Fruit fly (Drosophila melanogaster): ENCODE measurements around the gene slmo.
A peak's percentile ranks its signal among the peaks of the same experiment; 100 is the strongest.

The slmo gene

DNA sequence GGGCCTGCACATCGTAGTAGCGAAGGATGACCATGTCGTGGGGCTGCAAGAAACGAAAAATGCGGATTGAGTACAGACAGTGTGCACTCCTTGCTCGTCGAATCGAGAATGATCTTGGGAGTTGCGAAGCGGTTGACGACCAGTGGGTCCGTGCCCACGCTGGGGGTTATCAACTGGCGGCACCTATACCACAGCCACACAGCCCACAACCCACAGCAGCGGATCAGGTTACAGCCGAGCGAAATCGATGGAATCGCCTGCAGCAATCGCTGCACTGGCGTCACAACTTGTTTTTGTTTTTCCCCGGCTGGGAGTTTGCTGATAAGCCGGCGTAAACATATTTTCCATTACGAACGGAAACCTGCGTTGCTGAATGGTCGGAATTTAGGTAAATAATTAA, 3.0 kb downstream of the slmo start:
- TF ChIP-seq Mnt (GFP tag; optimal IDR thresholded peaks at IDR 0.05), result no peak
- no peak for TF ChIP-seq tj (GFP tag; optimal IDR thresholded peaks at IDR 0.05)
- no peak for TF ChIP-seq CG1620 (GFP tag; optimal IDR thresholded peaks at IDR 0.05)
- TF ChIP-seq Crg-1 (GFP tag; optimal IDR thresholded peaks at IDR 0.05), result no peak
- no peak for TF ChIP-seq cnc (optimal IDR thresholded peaks at IDR 0.05)
- TF ChIP-seq Hr96 (GFP tag; optimal IDR thresholded peaks at IDR 0.05), result no peak
- no peak for TF ChIP-seq Clk (GFP tag; optimal IDR thresholded peaks at IDR 0.05)
- no peak for TF ChIP-seq CG11617 (GFP tag; optimal IDR thresholded peaks at IDR 0.05)
- no peak for TF ChIP-seq CG5204 (GFP tag; optimal IDR thresholded peaks at IDR 0.05)

DNA sequence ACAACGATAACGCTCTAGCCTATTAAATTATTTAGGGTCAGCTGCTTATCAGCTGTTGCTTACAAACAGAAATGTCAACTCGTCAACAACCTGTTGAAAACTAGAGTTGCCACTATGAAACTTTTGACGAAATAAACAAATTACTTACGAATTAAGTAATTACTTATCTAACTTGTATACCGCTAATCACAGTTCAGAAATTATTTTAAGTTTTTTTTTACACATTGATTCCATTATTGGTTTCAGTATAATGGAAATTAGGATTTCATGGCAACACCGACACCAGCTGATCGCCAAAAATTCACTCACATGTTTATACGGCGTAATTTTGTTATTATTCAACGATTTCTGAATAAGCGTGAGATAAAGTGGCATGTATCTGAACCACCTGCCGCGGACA, 10.7 kb downstream of the slmo start, which contains the start of the genes CG9117 and CG31643:
Gene CG9117, minus strand, starts transcription at position 73 of the 400 bp plus-strand sequence.
Gene CG31643, plus strand, starts transcription at position 288 of the 400 bp plus-strand sequence.
- TF ChIP-seq ovo (GFP tag; optimal IDR thresholded peaks at IDR 0.05), result peak; percentile 14
- TF ChIP-seq CG33017 (tag; optimal IDR thresholded peaks at IDR 0.05), result peak; percentile 62
- peak; percentile 66 for TF ChIP-seq Crg-1 (GFP tag; optimal IDR thresholded peaks at IDR 0.05)
- TF ChIP-seq CG12768 (GFP tag; optimal IDR thresholded peaks at IDR 0.05), result peak; percentile 66
- peak; percentile 73 for TF ChIP-seq tj (GFP tag; optimal IDR thresholded peaks at IDR 0.05)
- TF ChIP-seq cic (GFP tag; optimal IDR thresholded peaks at IDR 0.05), result peak; percentile 36
- peak; percentile 78 for TF ChIP-seq Mnt (GFP tag; optimal IDR thresholded peaks at IDR 0.05)
- TF ChIP-seq cnc (optimal IDR thresholded peaks at IDR 0.05), result peak in 1 of 2 experiments; percentile 17
- TF ChIP-seq kay (GFP tag; ENCODE audit: borderline replicate concordance), result no peak
- TF ChIP-seq CG1620 (GFP tag; optimal IDR thresholded peaks at IDR 0.05), result no peak
- TF ChIP-seq Clk (GFP tag; optimal IDR thresholded peaks at IDR 0.05), result no peak
- peak; percentile 81 for TF ChIP-seq CG11617 (GFP tag; optimal IDR thresholded peaks at IDR 0.05)
- TF ChIP-seq CG5204 (GFP tag; optimal IDR thresholded peaks at IDR 0.05), result peak; percentile 49
- TF ChIP-seq CG7101 (tag; optimal IDR thresholded peaks at IDR 0.05), result peak; percentile 79
- TF ChIP-seq bab1 (GFP tag; optimal IDR thresholded peaks at IDR 0.05), result peak; percentile 90
- peak; percentile 40 for TF ChIP-seq CG7045 (GFP tag; optimal IDR thresholded peaks at IDR 0.05)
- TF ChIP-seq CG14711 (tag; optimal IDR thresholded peaks at IDR 0.05), result peak; percentile 100
- no peak for TF ChIP-seq toe (GFP tag; optimal IDR thresholded peaks at IDR 0.05)
- TF ChIP-seq Hr96 (GFP tag; optimal IDR thresholded peaks at IDR 0.05), result peak; percentile 47
- TF ChIP-seq pad (GFP tag; optimal IDR thresholded peaks at IDR 0.05), result peak; percentile 35

DNA sequence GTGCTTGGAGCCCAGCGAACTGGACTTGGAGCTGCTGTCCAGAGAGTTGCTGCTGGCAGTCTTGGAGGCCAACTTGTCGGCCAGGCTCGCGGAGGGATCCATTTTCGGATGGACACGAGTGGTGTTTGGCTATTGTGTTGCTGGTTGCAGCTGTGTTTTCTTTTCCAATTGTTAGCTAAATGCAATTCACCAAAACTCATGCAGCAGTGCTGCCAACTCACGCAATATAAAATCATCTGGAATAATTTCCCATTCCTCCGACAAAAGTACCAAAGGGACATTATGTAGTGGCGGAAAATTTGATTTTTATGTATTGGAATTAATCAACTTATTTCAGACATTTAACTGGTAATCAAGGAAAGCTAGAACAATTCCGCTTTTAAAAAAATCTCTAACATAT, 11.8 kb downstream of the slmo start, which contains the start of gene mtm:
Gene mtm, minus strand, starts transcription at position 306 of the 400 bp plus-strand sequence.
- TF ChIP-seq bab1 (GFP tag; optimal IDR thresholded peaks at IDR 0.05), result peak; percentile 56
- no peak for TF ChIP-seq CG7045 (GFP tag; optimal IDR thresholded peaks at IDR 0.05)
- peak; percentile 39 for TF ChIP-seq tj (GFP tag; optimal IDR thresholded peaks at IDR 0.05)

DNA sequence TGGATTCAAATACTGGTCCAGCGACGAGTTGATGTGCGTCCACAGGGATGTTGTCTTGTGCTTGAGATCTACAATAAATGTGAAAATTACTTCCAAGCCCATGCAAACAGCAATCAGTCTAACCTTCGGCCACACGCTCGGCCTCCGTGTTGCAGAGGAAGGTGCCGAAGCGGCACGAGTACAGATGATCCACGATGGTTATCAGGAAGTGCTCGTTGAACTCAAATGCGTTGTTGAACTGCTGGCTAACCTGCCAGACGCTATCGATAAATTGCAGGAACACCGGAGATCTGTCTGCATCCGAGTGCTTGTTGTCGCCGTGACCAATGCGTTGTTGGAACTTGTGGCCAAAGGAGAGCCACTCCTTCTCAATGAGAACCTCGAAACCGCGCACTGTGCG, 13.4 kb downstream of the slmo start:
- TF ChIP-seq pad (GFP tag; optimal IDR thresholded peaks at IDR 0.05) (no peak), Hr96 (GFP tag; optimal IDR thresholded peaks at IDR 0.05) (no peak), Clk (GFP tag; optimal IDR thresholded peaks at IDR 0.05) (no peak), kay (GFP tag; ENCODE audit: borderline replicate concordance) (no peak), CG11617 (GFP tag; optimal IDR thresholded peaks at IDR 0.05) (no peak), cnc (optimal IDR thresholded peaks at IDR 0.05) (no peak), bab1 (GFP tag; optimal IDR thresholded peaks at IDR 0.05) (no peak), Mnt (GFP tag; optimal IDR thresholded peaks at IDR 0.05) (no peak), ovo (GFP tag; optimal IDR thresholded peaks at IDR 0.05) (no peak), Crg-1 (GFP tag; optimal IDR thresholded peaks at IDR 0.05) (no peak), CG5204 (GFP tag; optimal IDR thresholded peaks at IDR 0.05) (no peak), CG7101 (tag; optimal IDR thresholded peaks at IDR 0.05) (no peak), CG33017 (tag; optimal IDR thresholded peaks at IDR 0.05) (no peak), CG1620 (GFP tag; optimal IDR thresholded peaks at IDR 0.05) (no peak), CG7045 (GFP tag; optimal IDR thresholded peaks at IDR 0.05) (no peak), tj (GFP tag; optimal IDR thresholded peaks at IDR 0.05) (no peak)

DNA sequence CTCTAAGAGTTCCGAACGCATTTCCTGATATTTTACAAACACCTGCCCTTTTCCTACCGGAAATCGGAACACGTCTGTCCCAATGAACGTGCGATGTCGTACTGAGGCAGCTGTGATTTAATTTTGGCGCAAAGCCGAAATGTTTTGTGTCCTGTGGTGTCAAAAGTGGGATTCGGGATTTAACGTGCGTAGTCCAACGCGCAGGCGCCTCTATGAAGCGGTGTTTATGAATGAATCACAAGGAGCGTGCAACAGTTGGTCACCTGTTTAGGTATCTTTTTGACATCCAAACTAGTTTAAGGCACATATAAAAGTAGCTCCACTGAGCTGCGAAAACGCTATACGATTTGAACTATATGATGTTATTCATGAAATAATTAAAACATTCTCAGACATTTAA, 14.2 kb downstream of the slmo start, which contains the start of gene CG9109:
Gene CG9109, minus strand, starts transcription at position 80 of the 400 bp plus-strand sequence.
- TF ChIP-seq CG33017 (tag; optimal IDR thresholded peaks at IDR 0.05), result no peak
- no peak for TF ChIP-seq CG12768 (GFP tag; optimal IDR thresholded peaks at IDR 0.05)
- TF ChIP-seq tj (GFP tag; optimal IDR thresholded peaks at IDR 0.05), result no peak
- no peak for TF ChIP-seq CG1620 (GFP tag; optimal IDR thresholded peaks at IDR 0.05)
- TF ChIP-seq CG7101 (tag; optimal IDR thresholded peaks at IDR 0.05), result no peak
- TF ChIP-seq ovo (GFP tag; optimal IDR thresholded peaks at IDR 0.05), result no peak
- no peak for TF ChIP-seq CG14711 (tag; optimal IDR thresholded peaks at IDR 0.05)
- no peak for TF ChIP-seq Hr96 (GFP tag; optimal IDR thresholded peaks at IDR 0.05)
- no peak for TF ChIP-seq CG11617 (GFP tag; optimal IDR thresholded peaks at IDR 0.05)
- TF ChIP-seq cnc (optimal IDR thresholded peaks at IDR 0.05), result no peak
- no peak for TF ChIP-seq Mnt (GFP tag; optimal IDR thresholded peaks at IDR 0.05)
- TF ChIP-seq CG5204 (GFP tag; optimal IDR thresholded peaks at IDR 0.05), result no peak
- no peak for TF ChIP-seq toe (GFP tag; optimal IDR thresholded peaks at IDR 0.05)

DNA sequence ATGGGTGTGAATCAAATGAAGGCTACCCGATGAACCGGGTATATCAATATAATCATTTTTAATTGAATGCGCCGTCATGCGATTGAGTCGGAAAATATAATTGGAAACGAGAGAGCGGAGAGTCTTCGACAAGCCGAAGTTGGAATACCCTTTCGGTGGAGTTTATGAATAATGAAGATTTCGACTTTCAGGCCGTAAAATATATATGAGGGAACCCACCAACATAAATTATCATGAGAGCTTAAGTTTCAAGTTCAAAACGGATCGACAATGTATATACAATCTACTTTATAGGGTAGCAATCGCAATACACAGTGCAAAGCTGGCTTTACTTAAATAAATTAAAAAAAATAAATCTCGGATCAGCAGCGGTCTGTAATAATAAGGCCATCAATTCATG, 16.7 kb downstream of the slmo start:
- TF ChIP-seq Crg-1 (GFP tag; optimal IDR thresholded peaks at IDR 0.05) (no peak), CG12768 (GFP tag; optimal IDR thresholded peaks at IDR 0.05) (no peak)

DNA sequence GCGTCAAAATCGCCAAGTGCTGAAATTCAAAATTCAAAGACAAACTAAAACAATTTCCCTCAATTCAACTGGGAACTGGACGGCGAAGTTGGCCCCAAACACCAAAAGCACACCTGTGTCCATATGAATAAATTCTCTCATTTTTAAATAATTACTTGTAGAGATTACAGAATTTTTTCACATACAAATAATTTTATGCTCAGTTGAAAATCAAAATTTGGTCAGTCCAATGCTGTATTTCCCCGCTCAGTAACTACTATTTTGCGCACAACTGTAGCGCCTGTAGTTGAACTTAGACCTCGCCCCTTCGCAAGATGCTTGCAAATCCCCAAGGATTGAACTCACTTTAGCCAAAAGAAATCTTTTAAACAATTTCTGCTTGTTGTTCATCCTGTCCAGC, 19.8 kb downstream of the slmo start:
- TF ChIP-seq CG1620 (GFP tag; optimal IDR thresholded peaks at IDR 0.05), result no peak
- no peak for TF ChIP-seq tj (GFP tag; optimal IDR thresholded peaks at IDR 0.05)
- TF ChIP-seq cic (GFP tag; optimal IDR thresholded peaks at IDR 0.05), result no peak
- TF ChIP-seq CG5204 (GFP tag; optimal IDR thresholded peaks at IDR 0.05), result no peak
- TF ChIP-seq CG33017 (tag; optimal IDR thresholded peaks at IDR 0.05), result no peak
- no peak for TF ChIP-seq CG11617 (GFP tag; optimal IDR thresholded peaks at IDR 0.05)
- TF ChIP-seq kay (GFP tag; ENCODE audit: borderline replicate concordance), result no peak
- no peak for TF ChIP-seq CG14711 (tag; optimal IDR thresholded peaks at IDR 0.05)
- no peak for TF ChIP-seq pad (GFP tag; optimal IDR thresholded peaks at IDR 0.05)
- TF ChIP-seq Mnt (GFP tag; optimal IDR thresholded peaks at IDR 0.05), result no peak
- no peak for TF ChIP-seq ovo (GFP tag; optimal IDR thresholded peaks at IDR 0.05)
- TF ChIP-seq Hr96 (GFP tag; optimal IDR thresholded peaks at IDR 0.05), result no peak
- TF ChIP-seq toe (GFP tag; optimal IDR thresholded peaks at IDR 0.05), result no peak
- no peak for TF ChIP-seq CG7045 (GFP tag; optimal IDR thresholded peaks at IDR 0.05)

Data from whole organism, adult.